Fruit fly (Drosophila melanogaster) whole organism, wandering third instar larva: ENCODE measurements around the gene CG11893.

Experiments used
- Abd-B ChIP-seq: fragments of >200 bp; optimal IDR thresholded peaks from 2 replicates; lab custom pipeline; 2017; ENCODE audit warnings: missing biosample characterization, missing genetic modification characterization
- Dfd ChIP-seq: fragments of >200 bp; optimal IDR thresholded peaks from 2 replicates; lab custom pipeline; 2017; ENCODE audit warnings: missing biosample characterization, missing genetic modification characterization
- Dif ChIP-seq: fragments of 200-275, 200-300 bp; sonication (Bioruptor generic); optimal IDR thresholded peaks from 2 replicates; lab custom pipeline; 2018; ENCODE audit warnings: missing biosample characterization, missing genetic modification characterization; ENCODE audit not compliant: partially characterized antibody
- HLH106 ChIP-seq: fragments of 200-800 bp; optimal IDR thresholded peaks from 3 replicates; lab custom pipeline; 2019; ENCODE audit warnings: missing biosample characterization, mild to moderate bottlenecking, missing genetic modification characterization, moderate library complexity
- Hnf4 ChIP-seq: fragments of 200-800 bp; sonication (Bioruptor generic); optimal IDR thresholded peaks from 2 replicates; lab custom pipeline; 2016; ENCODE audit warnings: missing biosample characterization, mild to moderate bottlenecking, missing genetic modification characterization
- Hr78 ChIP-seq: fragments of >200 bp; optimal IDR thresholded peaks from 2 replicates; lab custom pipeline; 2017; ENCODE audit warnings: missing biosample characterization, missing genetic modification characterization
- Hr83 ChIP-seq: fragments of 200-300 bp; sonication (Bioruptor generic); optimal IDR thresholded peaks from 2 replicates; lab custom pipeline; 2016; ENCODE audit warnings: missing biosample characterization, mild to moderate bottlenecking, missing genetic modification characterization, moderate library complexity; ENCODE audit not compliant: poor library complexity, severe bottlenecking
- Jra ChIP-seq: sonication (Bioruptor generic); optimal IDR thresholded peaks from 2 replicates; lab custom pipeline; 2016; ENCODE audit warnings: missing biosample characterization, missing genetic modification characterization
- Mio ChIP-seq: sonication (Bioruptor generic); optimal IDR thresholded peaks from 2 replicates; lab custom pipeline; 2016; ENCODE audit warnings: missing biosample characterization, missing genetic modification characterization
- Myc ChIP-seq: fragments of >200 bp; optimal IDR thresholded peaks from 2 replicates; lab custom pipeline; 2017
- N ChIP-seq: fragments of >200 bp; optimal IDR thresholded peaks from 2 replicates; lab custom pipeline; 2018; ENCODE audit warnings: missing biosample characterization, missing external identifiers, missing genetic modification characterization
- OdsH ChIP-seq: fragments of 200-800 bp; sonication (Bioruptor generic); optimal IDR thresholded peaks from 2 replicates; lab custom pipeline; 2016; ENCODE audit warnings: missing biosample characterization, mild to moderate bottlenecking, missing genetic modification characterization
- Rel ChIP-seq, 2 experiments: fragments of 200-800 bp; sonication (Bioruptor generic) in 1 of 2; optimal IDR thresholded peaks; 2 replicates in 1 of 2; 3 replicates in 1 of 2; lab custom pipeline; 2016 to 2019; ENCODE audit warnings: mild to moderate bottlenecking in 2 of 2, missing biosample characterization in 2 of 2, missing genetic modification characterization in 2 of 2, moderate library complexity in 1 of 2
- Vsx2 ChIP-seq: fragments of 200-300, 225-300 bp; sonication (Bioruptor generic); optimal IDR thresholded peaks from 2 replicates; lab custom pipeline; 2018; ENCODE audit warnings: missing biosample characterization, missing genetic modification characterization; ENCODE audit not compliant: partially characterized antibody
- br ChIP-seq: fragments of 200-800 bp; sonication (Bioruptor generic); optimal IDR thresholded peaks from 2 replicates; lab custom pipeline; 2016; ENCODE audit warnings: missing biosample characterization, missing genetic modification characterization
- dl ChIP-seq, 2 experiments: fragments of 175-275, 200-275 bp in 1 of 2; fragments of 200-275 bp in 1 of 2; sonication (Bioruptor generic); optimal IDR thresholded peaks; lab custom pipeline; 2018; ENCODE audit warnings: mild to moderate bottlenecking in 2 of 2, missing biosample characterization in 2 of 2, missing genetic modification characterization in 2 of 2, moderate library complexity in 2 of 2; ENCODE audit not compliant: partially characterized antibody in 2 of 2, insufficient read depth in 1 of 2
- dmrt93B ChIP-seq: fragments of 200-800 bp; sonication (Bioruptor generic); optimal IDR thresholded peaks from 2 replicates; lab custom pipeline; 2018; ENCODE audit warnings: missing biosample characterization, mild to moderate bottlenecking, missing genetic modification characterization
- dsf ChIP-seq: sonication (Bioruptor generic); optimal IDR thresholded peaks from 2 replicates; lab custom pipeline; 2016; ENCODE audit warnings: missing biosample characterization, missing genetic modification characterization, borderline replicate concordance
- ey ChIP-seq: fragments of 200-800 bp; sonication (Bioruptor generic); optimal IDR thresholded peaks from 2 replicates; lab custom pipeline; 2016; ENCODE audit warnings: missing biosample characterization, missing genetic modification characterization
- foxo ChIP-seq, 2 experiments: fragments of 200-800 bp; sonication (Bioruptor generic); optimal IDR thresholded peaks; 2 replicates in 1 of 2; 3 replicates in 1 of 2; lab custom pipeline; 2016 to 2017; ENCODE audit warnings: missing biosample characterization in 2 of 2, missing genetic modification characterization in 2 of 2
- fru ChIP-seq: fragments of 200-800 bp; sonication (Bioruptor generic); optimal IDR thresholded peaks from 3 replicates; lab custom pipeline; 2016; ENCODE audit warnings: missing biosample characterization, mild to moderate bottlenecking, missing genetic modification characterization
- lola ChIP-seq: fragments of >200 bp; optimal IDR thresholded peaks from 2 replicates; lab custom pipeline; 2017; ENCODE audit warnings: missing biosample characterization, missing genetic modification characterization
- pan ChIP-seq: fragments of >200 bp; optimal IDR thresholded peaks from 2 replicates; lab custom pipeline; 2017
- psq ChIP-seq: fragments of 200-800 bp; sonication (Bioruptor generic); optimal IDR thresholded peaks from 3 replicates; lab custom pipeline; 2017; ENCODE audit warnings: missing biosample characterization, mild to moderate bottlenecking, missing genetic modification characterization, moderate library complexity
- rgr ChIP-seq: fragments of 200-800 bp; sonication (Bioruptor generic); optimal IDR thresholded peaks from 3 replicates; lab custom pipeline; 2016; ENCODE audit warnings: missing biosample characterization, mild to moderate bottlenecking, missing genetic modification characterization
- sage ChIP-seq: fragments of 200-800 bp; sonication (Bioruptor generic); optimal IDR thresholded peaks from 2 replicates; lab custom pipeline; 2016; ENCODE audit warnings: missing biosample characterization, mild to moderate bottlenecking, missing genetic modification characterization
- usp ChIP-seq: fragments of >200 bp; optimal IDR thresholded peaks from 2 replicates; lab custom pipeline; 2017; ENCODE audit warnings: missing biosample characterization, missing genetic modification characterization

CG11893 gene

dm6 chr3R:25320898-25321297, 31.2 kb downstream of the CG11893 start:
- TF ChIP-seq Rel (GFP tag; optimal IDR thresholded peaks at IDR 0.05; lab: Kevin White, UChicago) (no peak), Rel (tag; optimal IDR thresholded peaks at IDR 0.05; lab: Kevin White, UChicago) (peak; percentile 83), usp (no peak), ey (GFP tag; lab: Kevin White, UChicago) (no peak)

- TF ChIP-seq N (GFP tag; lab: Kevin White, UChicago), result no peak
- TF ChIP-seq Hnf4 (GFP tag; lab: Kevin White, UChicago), result no peak
- no peak for TF ChIP-seq fru (GFP tag; lab: Kevin White, UChicago)
- no peak for TF ChIP-seq Myc
- no peak for TF ChIP-seq Hr78 (GFP tag; lab: Kevin White, UChicago)
- no peak for TF ChIP-seq dsf (GFP tag; lab: Kevin White, UChicago)
- TF ChIP-seq HLH106, result no peak
- no peak for TF ChIP-seq psq (GFP tag; lab: Kevin White, UChicago)
Observed at dm6 chr3R:25321681-25322080, 32.0 kb downstream of the CG11893 start.

dm6 chr3R:25322657-25323056, 33.0 kb downstream of the CG11893 start, which contains the start of gene CG10562:
TSS of gene CG10562 (minus strand) at chr3R:25322757.
- no peak for TF ChIP-seq Hnf4 (GFP tag; lab: Kevin White, UChicago)

dm6 chr3R:25329079-25329478, 39.4 kb downstream of the CG11893 start, which contains the start of gene CHKov1:
TSS of gene CHKov1 (minus strand) at chr3R:25329316.
- TF ChIP-seq Rel (GFP tag; optimal IDR thresholded peaks at IDR 0.05; lab: Kevin White, UChicago) (peak; percentile 31), Rel (tag; optimal IDR thresholded peaks at IDR 0.05; lab: Kevin White, UChicago) (peak; percentile 84), rgr (GFP tag; lab: Kevin White, UChicago) (peak; percentile 33), pan (lab: Kevin White, UChicago) (no peak), Vsx2 (GFP tag; lab: Kevin White, UChicago) (peak; percentile 14), dl (GFP tag; optimal IDR thresholded peaks at IDR 0.05; lab: Kevin White, UChicago; ENCODE audit: insufficient read depth in 1 of 2, partially characterized antibody in 2 of 2) (peak; percentile 9 to 15), sage (GFP tag; lab: Kevin White, UChicago) (no peak), Dif (peak; percentile 40), Dfd (no peak), Jra (GFP tag; lab: Kevin White, UChicago) (no peak), dsf (GFP tag; lab: Kevin White, UChicago) (no peak), OdsH (GFP tag; lab: Kevin White, UChicago) (peak; percentile 42)

DNA sequence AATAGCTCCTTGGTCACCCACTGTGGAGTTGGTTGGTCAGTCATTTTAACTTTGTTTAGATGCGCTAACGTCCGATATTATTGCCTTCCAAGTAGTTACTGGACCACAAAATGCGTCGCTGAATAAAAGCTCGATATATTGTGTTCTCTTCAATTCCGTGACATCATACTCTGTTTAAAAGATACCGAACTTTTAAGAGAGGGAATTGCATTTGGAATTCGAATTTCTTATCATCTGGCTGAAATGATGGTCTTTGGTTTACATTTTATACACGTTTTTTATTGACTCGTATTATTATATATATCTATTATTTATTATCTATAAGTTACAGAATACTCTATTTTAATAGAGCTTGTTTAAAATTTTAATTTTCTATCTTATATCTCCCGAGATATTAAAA, 41.4 kb downstream of the CG11893 start, which contains the start of gene CHKov2:
TSS of gene CHKov2 (minus strand) at position 101 of the 400 bp plus-strand sequence.
- no peak for TF ChIP-seq Abd-B
- no peak for TF ChIP-seq Dfd
- TF ChIP-seq Hr83 (GFP tag; lab: Kevin White, UChicago), result no peak
- no peak for TF ChIP-seq rgr (GFP tag; lab: Kevin White, UChicago)
- no peak for TF ChIP-seq sage (GFP tag; lab: Kevin White, UChicago)
- no peak for TF ChIP-seq dl (GFP tag; optimal IDR thresholded peaks at IDR 0.05; lab: Kevin White, UChicago; ENCODE audit: insufficient read depth in 1 of 2, partially characterized antibody in 2 of 2)
- no peak for TF ChIP-seq usp
- no peak for TF ChIP-seq Mio (GFP tag; lab: Kevin White, UChicago)
- TF ChIP-seq lola (GFP tag; lab: Kevin White, UChicago), result no peak
- TF ChIP-seq br (GFP tag; lab: Kevin White, UChicago), result no peak
- no peak for TF ChIP-seq Hr78 (GFP tag; lab: Kevin White, UChicago)
- TF ChIP-seq dmrt93B (GFP tag; lab: Kevin White, UChicago), result no peak
- TF ChIP-seq Rel (GFP tag; optimal IDR thresholded peaks at IDR 0.05; lab: Kevin White, UChicago), result no peak
- no peak for TF ChIP-seq Rel (tag; optimal IDR thresholded peaks at IDR 0.05; lab: Kevin White, UChicago)

dm6 chr3R:25335065-25335464, 45.4 kb downstream of the CG11893 start, which contains the start of the genes CG10669 and CG11902:
TSS of gene CG10669 (minus strand) at chr3R:25335243.
TSS of gene CG11902 (plus strand) at chr3R:25335257.
- no peak for TF ChIP-seq Vsx2 (GFP tag; lab: Kevin White, UChicago)
- TF ChIP-seq OdsH (GFP tag; lab: Kevin White, UChicago), result no peak
- no peak for TF ChIP-seq lola (GFP tag; lab: Kevin White, UChicago)
- TF ChIP-seq fru (GFP tag; lab: Kevin White, UChicago), result no peak
- no peak for TF ChIP-seq Hnf4 (GFP tag; lab: Kevin White, UChicago)
- TF ChIP-seq foxo (GFP tag; optimal IDR thresholded peaks at IDR 0.05; lab: Kevin White, UChicago), result no peak
- TF ChIP-seq Hr83 (GFP tag; lab: Kevin White, UChicago), result peak; percentile 18
- no peak for TF ChIP-seq Rel (GFP tag; optimal IDR thresholded peaks at IDR 0.05; lab: Kevin White, UChicago)
- TF ChIP-seq Rel (tag; optimal IDR thresholded peaks at IDR 0.05; lab: Kevin White, UChicago), result no peak
- no peak for TF ChIP-seq dmrt93B (GFP tag; lab: Kevin White, UChicago)
